Worm (Caenorhabditis elegans) whole organism, L3 larva: ENCODE measurements around the gene M03C11.6.

Experiments used
- R02D3.7 ChIP-seq: fragments of 150-350 bp; optimal IDR thresholded peaks from 2 replicates; lab custom pipeline; 2014; ENCODE audit warnings: missing biosample characterization, missing genetic modification characterization
- aly-2 ChIP-seq: fragments of 150-350 bp; optimal IDR thresholded peaks from 2 replicates; lab custom pipeline; 2014; ENCODE audit warnings: missing biosample characterization, missing genetic modification characterization
- ceh-28 ChIP-seq: fragments of 150-350 bp; optimal IDR thresholded peaks from 2 replicates; lab custom pipeline; 2014; ENCODE audit warnings: missing biosample characterization, missing genetic modification reagents, missing genetic modification characterization
- ceh-9 ChIP-seq: sonication (generic microtip); optimal IDR thresholded peaks from 2 replicates; lab custom pipeline; 2018; ENCODE audit warnings: missing biosample characterization, missing genetic modification characterization
- daf-12 ChIP-seq: fragments of 150-350 bp; optimal IDR thresholded peaks from 2 replicates; lab custom pipeline; 2014; ENCODE audit warnings: missing biosample characterization, missing genetic modification reagents, missing genetic modification characterization
- egl-27 ChIP-seq: sonication (generic microtip); optimal IDR thresholded peaks from 4 replicates; lab custom pipeline; 2017; ENCODE audit warnings: missing biosample characterization, missing genetic modification reagents, missing genetic modification characterization
- elt-2 ChIP-seq: sonication (generic microtip); optimal IDR thresholded peaks from 2 replicates; lab custom pipeline; 2016; ENCODE audit warnings: missing genetic modification reagents, mild to moderate bottlenecking, missing genetic modification characterization, missing compliant biosample characterization
- elt-3 ChIP-seq, 3 experiments: fragments of 150-350 bp in 1 of 3; sonication (generic microtip) in 2 of 3; optimal IDR thresholded peaks; 2 replicates in 2 of 3; 4 replicates in 1 of 3; lab custom pipeline; 2014 to 2017; ENCODE audit warnings: missing biosample characterization in 3 of 3, missing genetic modification characterization in 3 of 3
- eor-1 ChIP-seq, 2 experiments: fragments of 150-350 bp; optimal IDR thresholded peaks; 2 replicates each; lab custom pipeline; 2014 to 2018; ENCODE audit warnings: missing biosample characterization in 2 of 2, missing genetic modification characterization in 2 of 2
- hmg-11 ChIP-seq: sonication (generic microtip); optimal IDR thresholded peaks from 2 replicates; lab custom pipeline; 2016; ENCODE audit warnings: missing genetic modification characterization, missing compliant biosample characterization
- jun-1 ChIP-seq: fragments of 150-350 bp; optimal IDR thresholded peaks from 2 replicates; lab custom pipeline; 2014; ENCODE audit warnings: missing biosample characterization, missing genetic modification reagents, missing genetic modification characterization
- mml-1 ChIP-seq: fragments of 150-350 bp; sonication (generic microtip); optimal IDR thresholded peaks from 3 replicates; lab custom pipeline; 2014; ENCODE audit warnings: missing biosample characterization, missing genetic modification characterization
- nfya-1 ChIP-seq: sonication (generic microtip); optimal IDR thresholded peaks from 2 replicates; lab custom pipeline; 2017; ENCODE audit warnings: missing genetic modification characterization, mild to moderate bottlenecking, missing compliant biosample characterization, antibody characterized with exemption, moderate library complexity; ENCODE audit not compliant: insufficient read depth
- nhr-12 ChIP-seq: fragments of 150-350 bp; optimal IDR thresholded peaks from 2 replicates; lab custom pipeline; 2014; ENCODE audit warnings: missing biosample characterization, missing genetic modification characterization
- nhr-23 ChIP-seq: fragments of 150-350 bp; optimal IDR thresholded peaks from 2 replicates; lab custom pipeline; 2014; ENCODE audit warnings: missing biosample characterization, missing genetic modification reagents, missing genetic modification characterization
- nhr-28 ChIP-seq: fragments of 150-350 bp; optimal IDR thresholded peaks from 2 replicates; lab custom pipeline; 2014; ENCODE audit warnings: missing biosample characterization, missing genetic modification characterization
- nhr-67 ChIP-seq: fragments of 150-350 bp; optimal IDR thresholded peaks from 2 replicates; lab custom pipeline; 2014; ENCODE audit warnings: missing biosample characterization, missing genetic modification characterization
- pha-4 ChIP-seq: fragments of 150-350 bp; optimal IDR thresholded peaks from 2 replicates; lab custom pipeline; 2014; ENCODE audit warnings: missing biosample characterization, missing genetic modification reagents, missing genetic modification characterization
- pqm-1 ChIP-seq: fragments of 150-350 bp; optimal IDR thresholded peaks from 2 replicates; lab custom pipeline; 2017; ENCODE audit warnings: missing biosample characterization, missing genetic modification characterization, inconsistent platforms
- skn-1 ChIP-seq: fragments of 150-350 bp; optimal IDR thresholded peaks from 2 replicates; lab custom pipeline; 2014; ENCODE audit warnings: missing biosample characterization, missing genetic modification characterization
- snpc-4 ChIP-seq: fragments of 150-350 bp; optimal IDR thresholded peaks from 2 replicates; lab custom pipeline; 2014; ENCODE audit warnings: missing biosample characterization, missing genetic modification characterization
- unc-62 ChIP-seq: fragments of 150-350 bp; sonication (generic microtip); optimal IDR thresholded peaks from 4 replicates; lab custom pipeline; 2014; ENCODE audit warnings: missing biosample characterization, missing genetic modification reagents, missing genetic modification characterization
- zag-1 ChIP-seq: fragments of 150-350 bp; optimal IDR thresholded peaks from 2 replicates; lab custom pipeline; 2014; ENCODE audit warnings: missing biosample characterization, missing genetic modification characterization

M03C11.6 gene

DNA sequence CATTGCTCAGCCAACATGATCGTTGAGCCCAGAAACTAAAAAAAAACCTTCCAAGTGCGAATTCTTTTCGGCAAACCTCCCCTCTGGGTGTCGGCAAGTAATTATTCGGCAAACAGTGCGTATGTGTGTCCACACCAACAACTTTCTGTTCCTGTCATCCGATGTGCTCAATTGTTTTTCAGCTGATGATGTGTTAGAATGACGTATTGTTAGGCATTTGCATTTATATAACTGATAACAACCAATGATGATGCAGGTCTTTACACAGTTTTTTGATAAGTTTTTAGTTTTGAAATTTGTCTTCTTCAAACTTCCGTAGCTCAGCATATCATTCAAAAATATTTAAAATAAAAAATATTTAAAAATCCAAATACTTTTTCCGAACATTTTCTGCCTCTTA is 44.9 kb downstream of the M03C11.6 start:
- TF ChIP-seq ceh-28 (tag; lab: Kevin White, UChicago) (no peak), daf-12 (tag; lab: Kevin White, UChicago) (no peak), unc-62 (GFP tag; lab: Kevin White, UChicago) (no peak), jun-1 (tag; lab: Kevin White, UChicago) (peak; percentile 13), mml-1 (tag; lab: Kevin White, UChicago) (no peak), skn-1 (no peak), snpc-4 (tag; lab: Kevin White, UChicago) (no peak), nhr-23 (tag; lab: Kevin White, UChicago) (no peak), ceh-9 (no peak), hmg-11 (no peak), nhr-28 (tag; lab: Kevin White, UChicago) (no peak), pqm-1 (tag; lab: Kevin White, UChicago) (peak; percentile 61), nhr-67 (tag; lab: Kevin White, UChicago) (no peak), elt-3 (tag; optimal IDR thresholded peaks at IDR 0.05; lab: Kevin White, UChicago) (no peak), eor-1 (tag; optimal IDR thresholded peaks at IDR 0.05; lab: Kevin White, UChicago) (no peak), pha-4 (peak; percentile 38), nhr-12 (tag; lab: Kevin White, UChicago) (no peak), nfya-1 (tag; lab: Kevin White, UChicago) (no peak), egl-27 (no peak), elt-2 (tag; lab: Kevin White, UChicago) (peak; percentile 53), R02D3.7 (tag; lab: Kevin White, UChicago) (no peak)
- TF ChIP-seq, all 47 proteins: peak for 4

DNA sequence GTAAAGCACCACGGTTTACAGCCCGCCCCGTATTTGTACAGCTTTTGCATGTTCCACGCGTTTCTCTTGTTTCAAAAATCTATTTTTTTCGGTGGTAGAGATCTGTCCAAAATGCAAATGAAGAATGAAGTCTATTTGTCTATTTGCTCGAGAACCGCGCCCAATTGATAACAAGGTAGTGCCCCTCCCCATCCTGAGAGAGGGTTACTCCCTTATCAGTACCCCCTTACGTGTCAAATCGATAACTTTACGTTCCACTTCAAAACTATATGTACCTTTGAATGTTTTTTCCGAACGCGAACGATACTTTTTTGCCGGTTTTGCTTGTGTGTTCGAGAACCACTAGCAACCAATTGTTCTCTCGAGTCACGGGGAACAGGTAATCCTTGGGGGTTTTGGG is 47.8 kb downstream of the M03C11.6 start:
- peak; percentile 78 for TF ChIP-seq elt-2 (tag; lab: Kevin White, UChicago)
- TF ChIP-seq zag-1 (tag; lab: Kevin White, UChicago): no peak
- TF ChIP-seq pha-4: peak; percentile 8
- TF ChIP-seq, all 47 proteins: peak for 2

DNA sequence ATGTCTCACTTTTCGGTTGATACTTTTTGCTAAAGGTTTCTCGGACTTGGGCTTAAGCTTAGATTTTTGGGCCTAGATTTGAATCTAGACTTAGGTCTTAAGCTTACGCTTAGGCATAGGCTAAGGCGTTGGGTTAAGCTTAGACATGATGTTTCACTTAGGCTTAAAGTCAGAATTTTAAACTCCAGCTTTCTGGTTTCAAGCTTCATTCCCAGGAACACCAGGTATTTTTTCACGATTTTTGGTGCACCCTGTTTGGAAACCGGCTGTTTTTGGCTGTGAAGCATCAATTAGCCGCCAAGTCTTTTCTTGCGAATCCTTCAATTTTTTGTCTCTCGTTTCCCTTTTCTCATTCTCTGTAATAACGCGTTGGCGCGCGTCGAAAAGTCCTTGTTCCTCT is 50.0 kb downstream of the M03C11.6 start:
- no peak for TF ChIP-seq aly-2
